Fruit fly (Drosophila melanogaster) whole organism, embryonic: ENCODE data around the gene sip3.

Experiments used
- BtbVII ChIP-seq: fragments of 200-800 bp; sonication (Bioruptor generic); optimal IDR thresholded peaks from 3 replicates; lab custom pipeline; 2017; ENCODE audit warnings: missing biosample characterization, mild to moderate bottlenecking, missing genetic modification characterization
- CG10274 ChIP-seq: fragments of 200-800 bp; sonication (Bioruptor generic); optimal IDR thresholded peaks from 3 replicates; lab custom pipeline; 2017; ENCODE audit warnings: missing biosample characterization, mild to moderate bottlenecking, missing genetic modification characterization
- CG10366 ChIP-seq: fragments of 200-800 bp; sonication (Bioruptor generic); IDR thresholded peaks from 2 replicates; pipeline ENCODE4 v1.3.6; 2022; ENCODE audit warnings: missing biosample characterization, missing genetic modification characterization
- CG11504 ChIP-seq: fragments of 200-800 bp; sonication (Bioruptor generic); optimal IDR thresholded peaks from 3 replicates; lab custom pipeline; 2019; ENCODE audit warnings: missing biosample characterization, mild to moderate bottlenecking, missing genetic modification characterization, moderate library complexity
- CG15479 ChIP-seq: fragments of 200-800 bp; sonication (Bioruptor generic); optimal IDR thresholded peaks from 3 replicates; lab custom pipeline; 2019; ENCODE audit warnings: missing biosample characterization, mild to moderate bottlenecking, missing genetic modification characterization, moderate library complexity
- CG16779 ChIP-seq: fragments of 200-800 bp; sonication (Bioruptor generic); IDR thresholded peaks from 2 replicates; pipeline ENCODE4 v1.3.6; 2022; ENCODE audit warnings: missing biosample characterization, missing genetic modification characterization
- CG17328 ChIP-seq: fragments of 200-800 bp; sonication (Bioruptor generic); IDR thresholded peaks from 2 replicates; pipeline ENCODE4 v1.3.6; 2022; ENCODE audit warnings: missing biosample characterization, missing genetic modification characterization
- CG30403 ChIP-seq: fragments of 200-800 bp; sonication (Bioruptor generic); optimal IDR thresholded peaks from 3 replicates; lab custom pipeline; 2016; ENCODE audit warnings: missing biosample characterization, missing genetic modification characterization
- CG32767 ChIP-seq: fragments of 200-800 bp; sonication (Bioruptor generic); IDR thresholded peaks from 2 replicates; pipeline ENCODE4 v1.3.6; 2022; ENCODE audit warnings: missing biosample characterization, missing genetic modification characterization
- CG42726 ChIP-seq: fragments of 200-800 bp; sonication (Bioruptor generic); IDR thresholded peaks from 2 replicates; pipeline ENCODE4 v1.3.6; 2022; ENCODE audit warnings: missing biosample characterization, missing genetic modification characterization; ENCODE audit not compliant: partially characterized antibody
- CG6689 ChIP-seq: fragments of 200-800 bp; sonication (Bioruptor generic); IDR thresholded peaks from 2 replicates; pipeline ENCODE4 v1.3.6; 2022; ENCODE audit warnings: missing biosample characterization, missing genetic modification characterization
- CG8281 ChIP-seq: fragments of 200-800 bp; sonication (Bioruptor generic); optimal IDR thresholded peaks from 2 replicates; lab custom pipeline; 2018; ENCODE audit warnings: missing biosample characterization, mild to moderate bottlenecking, missing genetic modification characterization, moderate library complexity
- CG9876 ChIP-seq: fragments of 200-800 bp; sonication (Bioruptor generic); optimal IDR thresholded peaks from 2 replicates; lab custom pipeline; 2016; ENCODE audit warnings: missing biosample characterization, missing genetic modification characterization
- D19A ChIP-seq: fragments of 200-800 bp; optimal IDR thresholded peaks from 3 replicates; lab custom pipeline; 2019; ENCODE audit warnings: missing biosample characterization, mild to moderate bottlenecking, missing genetic modification characterization, moderate library complexity
- D19B ChIP-seq: fragments of 200-800 bp; sonication (Bioruptor generic); optimal IDR thresholded peaks from 2 replicates; lab custom pipeline; 2017; ENCODE audit warnings: missing biosample characterization, mild to moderate bottlenecking, missing genetic modification characterization
- Dbx ChIP-seq: fragments of 200-800 bp; sonication (Bioruptor generic); IDR thresholded peaks from 3 replicates; pipeline ENCODE4 v1.3.6; 2022; ENCODE audit warnings: missing biosample characterization, missing genetic modification characterization
- ERR ChIP-seq: fragments of 200-800 bp; sonication (Bioruptor generic); optimal IDR thresholded peaks from 2 replicates; lab custom pipeline; 2016; ENCODE audit warnings: missing biosample characterization, missing genetic modification characterization
- Eip74EF ChIP-seq, 2 experiments: fragments of 200-800 bp in 1 of 2; fragments of >200 bp in 1 of 2; sonication (Bioruptor generic) in 1 of 2; optimal IDR thresholded peaks; 2 replicates each; lab custom pipeline; 2017 to 2019; ENCODE audit warnings: missing biosample characterization in 2 of 2, missing genetic modification characterization in 2 of 2, mild to moderate bottlenecking in 1 of 2, moderate library complexity in 1 of 2
- Elba2 ChIP-seq: fragments of 200-800 bp; sonication (Bioruptor generic); optimal IDR thresholded peaks from 3 replicates; lab custom pipeline; 2016; ENCODE audit warnings: missing biosample characterization, missing genetic modification characterization
- Fer3 ChIP-seq: fragments of 200-800 bp; sonication (Bioruptor generic); optimal IDR thresholded peaks from 2 replicates; lab custom pipeline; 2018; ENCODE audit warnings: missing biosample characterization, mild to moderate bottlenecking, missing genetic modification characterization, moderate library complexity
- H2.0 ChIP-seq: fragments of 200-800 bp; sonication (Bioruptor generic); IDR thresholded peaks from 2 replicates; pipeline ENCODE4 v1.3.6; 2022; ENCODE audit warnings: missing biosample characterization, missing genetic modification characterization
- HmgD ChIP-seq: fragments of 200-800 bp; sonication (Bioruptor generic); optimal IDR thresholded peaks from 3 replicates; lab custom pipeline; 2016; ENCODE audit warnings: missing biosample characterization, missing genetic modification characterization
- Hr51 ChIP-seq, 2 experiments: fragments of 200-800 bp; sonication (Bioruptor generic); optimal IDR thresholded peaks; 2 replicates in 1 of 2; 3 replicates in 1 of 2; lab custom pipeline; 2016 to 2018; ENCODE audit warnings: missing biosample characterization in 2 of 2, missing genetic modification characterization in 2 of 2, mild to moderate bottlenecking in 1 of 2, moderate library complexity in 1 of 2
- Nf-YC ChIP-seq: fragments of 200-800 bp; optimal IDR thresholded peaks from 3 replicates; lab custom pipeline; 2019; ENCODE audit warnings: missing biosample characterization, mild to moderate bottlenecking, missing genetic modification characterization, moderate library complexity
- Poxn ChIP-seq: fragments of 200-800 bp; sonication (Bioruptor generic); IDR thresholded peaks from 2 replicates; pipeline ENCODE4 v1.3.6; 2022; ENCODE audit warnings: missing biosample characterization, missing genetic modification characterization
- Ravus ChIP-seq: fragments of 200-800 bp; sonication (Bioruptor generic); IDR thresholded peaks from 2 replicates; pipeline ENCODE4 v1.3.6; 2022; ENCODE audit warnings: missing biosample characterization, missing genetic modification characterization
- Rx ChIP-seq: fragments of 200-800 bp; sonication (Bioruptor generic); IDR thresholded peaks from 2 replicates; pipeline ENCODE4 v1.3.6; 2022; ENCODE audit warnings: missing biosample characterization, missing genetic modification characterization
- cg ChIP-seq: fragments of 200-800 bp; sonication (Bioruptor generic); optimal IDR thresholded peaks from 3 replicates; lab custom pipeline; 2019; ENCODE audit warnings: missing biosample characterization, mild to moderate bottlenecking, missing genetic modification characterization, moderate library complexity
- chn ChIP-seq: fragments of 200-800 bp; sonication (Bioruptor generic); optimal IDR thresholded peaks from 2 replicates; lab custom pipeline; 2016; ENCODE audit warnings: missing biosample characterization, missing genetic modification characterization
- ci ChIP-seq: fragments of 200-800 bp; sonication (Bioruptor generic); IDR thresholded peaks from 3 replicates; pipeline ENCODE4 v1.3.6; 2022; ENCODE audit warnings: missing biosample characterization, missing genetic modification characterization
- croc ChIP-seq: fragments of 200-800 bp; sonication (Bioruptor generic); conservative IDR thresholded peaks from 3 replicates; pipeline ENCODE4 v1.3.6; 2022; ENCODE audit warnings: missing biosample characterization, missing genetic modification characterization
- cwo ChIP-seq: fragments of 200-800 bp; sonication (Bioruptor generic); optimal IDR thresholded peaks from 3 replicates; lab custom pipeline; 2017; ENCODE audit warnings: missing biosample characterization, missing genetic modification characterization, mild to moderate bottlenecking, moderate library complexity, missing genetic modification reagents
- fd3F ChIP-seq: fragments of 200-800 bp; sonication (Bioruptor generic); optimal IDR thresholded peaks from 2 replicates; lab custom pipeline; 2018; ENCODE audit warnings: missing biosample characterization, mild to moderate bottlenecking, missing genetic modification characterization, moderate library complexity
- fu2 ChIP-seq: fragments of 200-800 bp; sonication (Bioruptor generic); optimal IDR thresholded peaks from 2 replicates; lab custom pipeline; 2016; ENCODE audit warnings: missing biosample characterization, missing genetic modification characterization
- gcm2 ChIP-seq: fragments of 200-800 bp; sonication (Bioruptor generic); optimal IDR thresholded peaks from 2 replicates; lab custom pipeline; 2016; ENCODE audit warnings: missing biosample characterization, missing genetic modification characterization
- h ChIP-seq: fragments of >200 bp; optimal IDR thresholded peaks from 2 replicates; lab custom pipeline; 2017
- her ChIP-seq: fragments of 200-800 bp; sonication (Bioruptor generic); optimal IDR thresholded peaks from 2 replicates; lab custom pipeline; 2016; ENCODE audit warnings: missing biosample characterization, missing genetic modification characterization
- luna ChIP-seq: fragments of 200-800 bp; sonication (Bioruptor generic); optimal IDR thresholded peaks from 2 replicates; lab custom pipeline; 2016; ENCODE audit warnings: missing biosample characterization, missing genetic modification characterization
- maf-S ChIP-seq: fragments of 200-800 bp; sonication (Bioruptor generic); optimal IDR thresholded peaks from 2 replicates; lab custom pipeline; 2016; ENCODE audit warnings: missing biosample characterization, missing genetic modification characterization
- org-1 ChIP-seq: fragments of 200-800 bp; sonication (Bioruptor generic); optimal IDR thresholded peaks from 2 replicates; lab custom pipeline; 2017; ENCODE audit warnings: missing biosample characterization, missing genetic modification characterization
- pan ChIP-seq, 4 experiments: fragments of >200 bp in 3 of 4; fragments of 200-800 bp in 1 of 4; sonication (Bioruptor generic) in 1 of 4; optimal IDR thresholded peaks in 3 of 4; IDR thresholded peaks in 1 of 4; 2 replicates each; pipeline versions ENCODE4 v1.3.6 to Lab custom; 2017 to 2022; ENCODE audit warnings: missing biosample characterization in 2 of 4, missing genetic modification characterization in 2 of 4, mixed read lengths in 1 of 4
- repo ChIP-seq: fragments of 200-800 bp; sonication (Bioruptor generic); optimal IDR thresholded peaks from 2 replicates; lab custom pipeline; 2016; ENCODE audit warnings: missing biosample characterization, missing genetic modification characterization
- rib ChIP-seq: fragments of 200-800 bp; sonication (Bioruptor generic); IDR thresholded peaks from 2 replicates; pipeline ENCODE4 v1.3.6; 2022; ENCODE audit warnings: missing biosample characterization, missing genetic modification characterization
- ro ChIP-seq: fragments of 200-800 bp; sonication (Bioruptor generic); IDR thresholded peaks from 2 replicates; pipeline ENCODE4 v1.3.6; 2022; ENCODE audit warnings: missing biosample characterization, missing genetic modification characterization
- sens-2 ChIP-seq: fragments of 200-800 bp; sonication (Bioruptor generic); IDR thresholded peaks from 2 replicates; pipeline ENCODE4 v1.3.6; 2022; ENCODE audit warnings: missing biosample characterization, missing genetic modification characterization
- sisA ChIP-seq: fragments of 200-800 bp; sonication (Bioruptor generic); IDR thresholded peaks from 2 replicates; pipeline ENCODE4 v1.3.6; 2022; ENCODE audit warnings: missing biosample characterization, missing genetic modification characterization
- slou ChIP-seq: fragments of 200-800 bp; sonication (Bioruptor generic); optimal IDR thresholded peaks from 3 replicates; lab custom pipeline; 2016; ENCODE audit warnings: missing biosample characterization, missing genetic modification characterization
- so ChIP-seq: fragments of 200-800 bp; sonication (Bioruptor generic); IDR thresholded peaks from 3 replicates; pipeline ENCODE4 v1.3.6; 2022; ENCODE audit warnings: missing biosample characterization, missing genetic modification characterization
- tap ChIP-seq: fragments of 200-800 bp; optimal IDR thresholded peaks from 3 replicates; lab custom pipeline; 2019; ENCODE audit warnings: missing biosample characterization, mild to moderate bottlenecking, missing genetic modification characterization, moderate library complexity
- vfl ChIP-seq: fragments of 200-800 bp; sonication (Bioruptor generic); optimal IDR thresholded peaks from 2 replicates; lab custom pipeline; 2016; ENCODE audit warnings: missing biosample characterization, missing genetic modification characterization

sip3 gene

DNA sequence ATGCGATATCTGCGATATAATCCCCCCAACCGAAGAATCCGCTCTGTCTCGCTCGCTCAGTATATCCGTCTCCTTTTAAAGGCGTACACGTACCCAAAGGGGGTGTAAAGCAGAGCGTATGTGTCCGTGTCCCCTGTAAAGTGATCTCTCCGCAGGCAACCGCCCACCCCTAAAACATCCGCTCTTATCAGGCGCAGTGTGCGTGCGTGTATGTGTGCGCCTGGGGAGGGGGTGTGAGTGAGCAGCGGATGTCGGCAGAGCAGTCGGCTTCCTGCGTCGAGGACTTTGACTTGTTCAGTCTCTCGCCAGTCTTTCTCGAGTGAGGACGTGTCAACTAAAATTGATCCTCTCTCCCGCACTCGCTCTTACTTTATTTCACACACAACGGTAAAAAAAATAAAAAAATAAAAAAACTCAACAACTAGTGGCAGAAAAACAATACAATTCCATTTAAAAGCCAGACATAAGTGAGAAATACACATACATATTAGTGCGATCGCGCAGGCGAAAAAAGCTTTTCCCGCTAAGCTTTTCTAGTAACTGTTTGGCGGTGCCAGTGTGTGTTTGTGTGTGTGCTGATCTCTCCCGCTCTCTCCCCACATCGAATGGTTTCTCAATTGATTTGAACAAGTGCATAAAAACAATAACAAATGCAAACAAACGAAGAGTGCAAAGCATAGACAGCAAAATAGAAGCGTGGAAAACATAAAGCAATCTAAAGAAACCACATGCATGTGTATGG lies 46.4 kb upstream of the sip3 start (continued):
- no peak for TF ChIP-seq sisA (GFP tag; lab: Robert Waterston, UW)
- TF ChIP-seq gcm2 (GFP tag; lab: Kevin White, UChicago): no peak
- TF ChIP-seq cwo (GFP tag; lab: Kevin White, UChicago): no peak
- TF ChIP-seq CG9876 (GFP tag; lab: Kevin White, UChicago): no peak
- TF ChIP-seq cg (GFP tag; lab: Kevin White, UChicago): peak; percentile 75
- no peak for TF ChIP-seq Ravus
- TF ChIP-seq CG8281 (tag; lab: Kevin White, UChicago): no peak
- no peak for TF ChIP-seq BtbVII (GFP tag; lab: Kevin White, UChicago)
- 0 out of 2 replicates have a peak, but pooled peaks have one; percentile 38 for TF ChIP-seq CG16779 (GFP tag; lab: Robert Waterston, UW)
- no peak for TF ChIP-seq ERR (GFP tag; lab: Kevin White, UChicago)
- no peak for TF ChIP-seq CG11504 (tag; lab: Kevin White, UChicago)
- TF ChIP-seq CG30403: no peak
- TF ChIP-seq maf-S: no peak
- no peak for TF ChIP-seq Dbx
- TF ChIP-seq Poxn: no peak
- TF ChIP-seq org-1 (GFP tag; lab: Kevin White, UChicago): no peak
- TF ChIP-seq sens-2 (GFP tag; lab: Robert Waterston, UW): 0 out of 2 replicates have a peak, but pooled peaks have one; percentile 33
- no peak for TF ChIP-seq CG6689
- TF ChIP-seq ro (GFP tag; lab: Robert Waterston, UW): no peak
- TF ChIP-seq luna (GFP tag; lab: Kevin White, UChicago): no peak
- no peak for TF ChIP-seq D19B (GFP tag; lab: Kevin White, UChicago)
- peak in 1 of 2 experiments; percentile 2 for TF ChIP-seq Eip74EF (GFP tag; optimal IDR thresholded peaks at IDR 0.05; lab: Kevin White, UChicago)
- no peak for TF ChIP-seq CG32767 (GFP tag; lab: Robert Waterston, UW)
- peak; percentile 64 for TF ChIP-seq chn
- no peak for TF ChIP-seq CG17328
- TF ChIP-seq fd3F: no peak
- TF ChIP-seq fu2 (GFP tag; lab: Kevin White, UChicago): no peak
- TF ChIP-seq Fer3 (tag; lab: Kevin White, UChicago): no peak
- peak; percentile 37; the same call in 1 of the 2 replicates for TF ChIP-seq rib (GFP tag; lab: Robert Waterston, UW)
- no peak for TF ChIP-seq croc (GFP tag; lab: Robert Waterston, UW)
- TF ChIP-seq vfl (GFP tag; lab: Kevin White, UChicago): no peak
- no peak for TF ChIP-seq h
- TF ChIP-seq her (GFP tag; lab: Kevin White, UChicago): no peak
- no peak for TF ChIP-seq D19A
- TF ChIP-seq CG10366: no peak
- no peak for TF ChIP-seq repo
- no peak for TF ChIP-seq HmgD (GFP tag; lab: Kevin White, UChicago)
- no peak for TF ChIP-seq H2.0 (GFP tag; lab: Robert Waterston, UW)
- TF ChIP-seq CG42726: no peak
- TF ChIP-seq tap (tag; lab: Kevin White, UChicago): no peak
- no peak for TF ChIP-seq Rx (GFP tag; lab: Robert Waterston, UW)
- TF ChIP-seq Hr51 (GFP tag; optimal IDR thresholded peaks at IDR 0.05; lab: Kevin White, UChicago): no peak
- no peak for TF ChIP-seq slou (GFP tag; lab: Kevin White, UChicago)
- TF ChIP-seq pan (optimal IDR thresholded peaks at IDR 0.05; lab: Kevin White, UChicago): no peak
- TF ChIP-seq pan (GFP tag; optimal IDR thresholded peaks at IDR 0.05 in 1 of 2, IDR thresholded peaks at IDR 0.05 in 1 of 2): peak in 1 of 2 experiments; percentile 22
- TF ChIP-seq CG15479 (GFP tag; lab: Kevin White, UChicago): no peak
- TF ChIP-seq Nf-YC (tag; lab: Kevin White, UChicago): no peak
- TF ChIP-seq CG10274: no peak
- no peak for TF ChIP-seq ci (GFP tag; lab: Robert Waterston, UW)
- TF ChIP-seq Elba2 (GFP tag; lab: Kevin White, UChicago): peak; percentile 27
- 0 out of 3 replicates have a peak, but pooled peaks have one; percentile 29 for TF ChIP-seq so
